Fruit fly (Drosophila melanogaster) whole organism, pupa: Measurements from ENCODE around the gene Cap-D3.

ENCODE experiments used
- CG14655 ChIP-seq: fragments of 200-800 bp; sonication (Bioruptor generic); optimal IDR thresholded peaks from 3 replicates; lab custom pipeline; 2017; ENCODE audit warnings: mild to moderate bottlenecking, missing biosample characterization, missing genetic modification reagents, missing genetic modification characterization
- CG4496 ChIP-seq: fragments of 200-800 bp; sonication (Bioruptor generic); IDR thresholded peaks from 3 replicates; pipeline ENCODE4 v1.3.6; 2022; ENCODE audit warnings: missing biosample characterization, missing genetic modification characterization
- CG8159 ChIP-seq: fragments of 200-800 bp; sonication (Bioruptor generic); optimal IDR thresholded peaks from 3 replicates; lab custom pipeline; 2018; ENCODE audit warnings: missing biosample characterization, mild to moderate bottlenecking, missing genetic modification characterization, moderate library complexity
- EcR ChIP-seq: fragments of 200-800 bp; sonication (Bioruptor generic); optimal IDR thresholded peaks from 3 replicates; lab custom pipeline; 2019; ENCODE audit warnings: missing biosample characterization, missing genetic modification characterization, mild to moderate bottlenecking, moderate library complexity, missing genetic modification reagents
- Pif1A ChIP-seq: fragments of 200-800 bp; sonication (Bioruptor generic); optimal IDR thresholded peaks from 3 replicates; lab custom pipeline; 2016; ENCODE audit warnings: missing biosample characterization, missing genetic modification characterization
- Pif1B ChIP-seq: fragments of 200-800 bp; sonication (Bioruptor generic); optimal IDR thresholded peaks from 3 replicates; lab custom pipeline; 2016; ENCODE audit warnings: missing biosample characterization, missing genetic modification characterization
- Snoo ChIP-seq: fragments of 200-800 bp; sonication (Bioruptor generic); optimal IDR thresholded peaks from 3 replicates; lab custom pipeline; 2017; ENCODE audit warnings: missing biosample characterization, mild to moderate bottlenecking, missing genetic modification characterization, inconsistent platforms
- gl ChIP-seq: fragments of 200-800 bp; sonication (Bioruptor generic); optimal IDR thresholded peaks from 2 replicates; lab custom pipeline; 2018; ENCODE audit warnings: missing biosample characterization, mild to moderate bottlenecking, missing genetic modification characterization

DNA sequence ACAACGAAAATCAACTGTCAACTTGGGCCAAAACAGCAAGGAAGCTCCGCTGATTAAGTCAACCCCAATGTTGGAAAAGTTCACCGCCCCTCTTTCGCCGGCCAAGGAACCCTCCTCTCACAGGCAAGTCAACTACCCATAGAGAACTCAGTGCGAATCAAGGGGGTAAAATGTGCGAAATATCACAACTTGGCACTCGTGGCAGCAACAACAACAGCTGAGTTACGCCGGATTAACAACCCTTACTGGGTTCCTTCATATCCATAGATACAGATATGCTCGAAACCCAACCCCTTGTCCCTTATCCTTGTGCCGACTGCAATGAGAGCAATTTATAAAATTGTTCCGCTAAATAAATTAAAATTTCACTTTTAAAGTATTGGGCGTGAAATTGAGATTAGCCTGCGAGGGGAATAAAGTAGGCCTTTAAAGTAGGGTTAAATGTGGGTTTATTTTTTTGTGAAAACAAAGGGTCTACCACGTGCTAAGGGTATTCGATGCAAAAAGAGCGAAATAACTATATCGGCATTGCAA, 36.6 kb upstream of the Cap-D3 start:
- no peak for TF ChIP-seq CG4496 (GFP tag; lab: Robert Waterston, UW)
- TF ChIP-seq Snoo: no peak
- no peak for TF ChIP-seq EcR (GFP tag; lab: Kevin White, UChicago)
- TF ChIP-seq CG14655: no peak
- no peak for TF ChIP-seq Pif1B (GFP tag; lab: Kevin White, UChicago)
- TF ChIP-seq gl: no peak
- no peak for TF ChIP-seq CG8159 (tag; lab: Kevin White, UChicago)
- no peak for TF ChIP-seq Pif1A (GFP tag; lab: Kevin White, UChicago)
